Worm (Caenorhabditis elegans): ENCODE measurements around the gene T09D3.9.

ce11 chrV:5372118-5372517 is 3.4 kb upstream of the T09D3.9 start, which contains the start of gene C35A11.3:
- TF ChIP-seq tab-1 (GFP tag; IDR thresholded peaks at IDR 0.05): no peak
- TF ChIP-seq flt-1 (GFP tag; IDR thresholded peaks at IDR 0.05): no peak
- no peak for TF ChIP-seq ref-1 (GFP tag; conservative IDR thresholded peaks at IDR 0.05)

All from whole organism, midembryonic.